Worm (Caenorhabditis elegans) whole organism, early embryonic: ENCODE data around the gene W05B10.4.

Experiments
- B0310.2 ChIP-seq: sonication (generic microtip); optimal IDR thresholded peaks from 2 replicates; lab custom pipeline; 2016; ENCODE audit warnings: mild to moderate bottlenecking, missing genetic modification characterization, missing compliant biosample characterization
- F13C5.2 ChIP-seq: sonication (generic microtip); optimal IDR thresholded peaks from 2 replicates; lab custom pipeline; 2017; ENCODE audit warnings: mild to moderate bottlenecking, missing genetic modification characterization, inconsistent platforms, missing compliant biosample characterization
- aly-1 ChIP-seq: sonication (generic microtip); optimal IDR thresholded peaks from 2 replicates; lab custom pipeline; 2016; ENCODE audit warnings: missing genetic modification characterization, missing compliant biosample characterization
- ama-1 ChIP-seq: fragments of 150-350 bp; optimal IDR thresholded peaks from 2 replicates; lab custom pipeline; 2014
- ceh-13 ChIP-seq: fragments of 200-800 bp; sonication (Bioruptor generic); optimal IDR thresholded peaks from 2 replicates; lab custom pipeline; 2018; ENCODE audit warnings: mild to moderate bottlenecking, missing genetic modification characterization, missing compliant biosample characterization
- ceh-36 ChIP-seq: sonication (generic microtip); optimal IDR thresholded peaks from 2 replicates; lab custom pipeline; 2016; ENCODE audit warnings: missing genetic modification characterization, inconsistent platforms, missing compliant biosample characterization
- ets-7 ChIP-seq: sonication (generic microtip); optimal IDR thresholded peaks from 2 replicates; lab custom pipeline; 2016; ENCODE audit warnings: missing genotype, missing genetic modification characterization, missing compliant biosample characterization
- flt-1 ChIP-seq: fragments of 200-800 bp; sonication (Bioruptor generic); IDR thresholded peaks from 2 replicates; pipeline ENCODE4 v1.3.6; 2022; ENCODE audit warnings: missing genetic modification characterization, missing compliant biosample characterization
- hmbx-1 ChIP-seq: sonication (generic microtip); optimal IDR thresholded peaks from 2 replicates; lab custom pipeline; 2016; ENCODE audit warnings: mild to moderate bottlenecking, missing genetic modification characterization, missing compliant biosample characterization
- hmg-4 ChIP-seq: fragments of 200-800 bp; sonication (Bioruptor generic); optimal IDR thresholded peaks from 2 replicates; lab custom pipeline; 2018; ENCODE audit warnings: mild to moderate bottlenecking, missing genetic modification characterization, missing compliant biosample characterization
- hnd-1 ChIP-seq: sonication (generic microtip); optimal IDR thresholded peaks from 2 replicates; lab custom pipeline; 2016; ENCODE audit warnings: missing genetic modification characterization, missing compliant biosample characterization
- pes-1 ChIP-seq: fragments of 200-800 bp; sonication (Bioruptor generic); IDR thresholded peaks from 2 replicates; pipeline ENCODE4 v1.3.6; 2022; ENCODE audit warnings: missing genetic modification reagents, missing genetic modification characterization, missing compliant biosample characterization
- scrt-1 ChIP-seq: fragments of 200-800 bp; sonication (Bioruptor generic); IDR thresholded peaks from 2 replicates; pipeline ENCODE4 v1.3.6; 2022; ENCODE audit warnings: missing genetic modification characterization, missing compliant biosample characterization
- sea-1 ChIP-seq: fragments of 200-800 bp; sonication (Bioruptor generic); conservative IDR thresholded peaks from 2 replicates; pipeline ENCODE4 v1.3.6; 2022; ENCODE audit warnings: missing genetic modification characterization, missing compliant biosample characterization
- tbx-11 ChIP-seq: fragments of 200-800 bp; sonication (Bioruptor generic); IDR thresholded peaks from 2 replicates; pipeline ENCODE4 v1.3.6; 2022; ENCODE audit warnings: missing genetic modification characterization, missing compliant biosample characterization
- tbx-37 ChIP-seq: fragments of 200-800 bp; sonication (Bioruptor generic); conservative IDR thresholded peaks from 2 replicates; pipeline ENCODE4 v1.3.6; 2022; ENCODE audit warnings: missing genetic modification reagents, missing genetic modification characterization, missing compliant biosample characterization
- tra-4 ChIP-seq: sonication (generic microtip); optimal IDR thresholded peaks from 2 replicates; lab custom pipeline; 2017; ENCODE audit warnings: missing genetic modification characterization, missing compliant biosample characterization

Gene W05B10.4

ce11 chrV:12658142-12658541, 9.9 kb upstream of the W05B10.4 start, which contains the start of gene W05B10.6:
W05B10.6 (minus strand) TSS chrV:12658242.
- TF ChIP-seq ets-7 (tag; lab: Kevin White, UChicago): no peak
- no peak for TF ChIP-seq hmbx-1 (tag; lab: Kevin White, UChicago)
- TF ChIP-seq pes-1 (GFP tag; lab: Robert Waterston, UW): no peak
- TF ChIP-seq ceh-13: no peak
- TF ChIP-seq hnd-1 (tag; lab: Kevin White, UChicago): no peak
- TF ChIP-seq B0310.2 (tag; lab: Kevin White, UChicago): no peak
- no peak for TF ChIP-seq ceh-36 (tag; lab: Kevin White, UChicago)
- TF ChIP-seq tbx-37 (GFP tag; lab: Robert Waterston, UW): no peak
- no peak for TF ChIP-seq flt-1 (GFP tag; lab: Robert Waterston, UW)
- no peak for TF ChIP-seq sea-1 (GFP tag; lab: Robert Waterston, UW)
- TF ChIP-seq scrt-1: no peak
- TF ChIP-seq tra-4 (tag; lab: Kevin White, UChicago): no peak
- TF ChIP-seq F13C5.2 (tag; lab: Kevin White, UChicago): no peak
- no peak for TF ChIP-seq tbx-11 (GFP tag; lab: Robert Waterston, UW)
- TF ChIP-seq hmg-4 (GFP tag; lab: Kevin White, UChicago): no peak

ce11 chrV:12659426-12659825, 8.6 kb upstream of the W05B10.4 start, which contains the start of gene ccch-3:
ccch-3 (minus strand) TSS chrV:12659687.
- TF ChIP-seq ceh-13 (no peak), tbx-11 (GFP tag; lab: Robert Waterston, UW) (no peak), tbx-37 (GFP tag; lab: Robert Waterston, UW) (no peak), ets-7 (tag; lab: Kevin White, UChicago) (no peak), hmbx-1 (tag; lab: Kevin White, UChicago) (no peak)

- TF ChIP-seq pes-1 (GFP tag; lab: Robert Waterston, UW) (no peak), hmbx-1 (tag; lab: Kevin White, UChicago) (no peak), B0310.2 (tag; lab: Kevin White, UChicago) (no peak), hnd-1 (tag; lab: Kevin White, UChicago) (no peak), ets-7 (tag; lab: Kevin White, UChicago) (no peak), tbx-37 (GFP tag; lab: Robert Waterston, UW) (no peak), sea-1 (GFP tag; lab: Robert Waterston, UW) (no peak)
Observed at ce11 chrV:12660280-12660818, 7.7 kb upstream of the W05B10.4 start, which contains the start of gene his-74. his-74 (minus strand) TSS chrV:12660330.

ce11 chrV:12661619-12662018, 6.4 kb upstream of the W05B10.4 start, which contains the start of gene W05B10.3:
W05B10.3 (minus strand) TSS chrV:12661719.
- TF ChIP-seq B0310.2 (tag; lab: Kevin White, UChicago): no peak
- no peak for TF ChIP-seq ama-1
- TF ChIP-seq tbx-37 (GFP tag; lab: Robert Waterston, UW): no peak
- TF ChIP-seq pes-1 (GFP tag; lab: Robert Waterston, UW): no peak
- no peak for TF ChIP-seq aly-1 (tag; lab: Kevin White, UChicago)

- TF ChIP-seq hnd-1 (tag; lab: Kevin White, UChicago) (no peak), scrt-1 (no peak), sea-1 (GFP tag; lab: Robert Waterston, UW) (no peak), flt-1 (GFP tag; lab: Robert Waterston, UW) (no peak), hmg-4 (GFP tag; lab: Kevin White, UChicago) (no peak), ceh-36 (tag; lab: Kevin White, UChicago) (no peak), B0310.2 (tag; lab: Kevin White, UChicago) (no peak), ceh-13 (no peak), tbx-11 (GFP tag; lab: Robert Waterston, UW) (no peak), ets-7 (tag; lab: Kevin White, UChicago) (no peak), ama-1 (no peak), tra-4 (tag; lab: Kevin White, UChicago) (no peak), pes-1 (GFP tag; lab: Robert Waterston, UW) (no peak), F13C5.2 (tag; lab: Kevin White, UChicago) (no peak), tbx-37 (GFP tag; lab: Robert Waterston, UW) (no peak), hmbx-1 (tag; lab: Kevin White, UChicago) (no peak), aly-1 (tag; lab: Kevin White, UChicago) (no peak)
Observed at ce11 chrV:12663386-12663785, 4.6 kb upstream of the W05B10.4 start.

- TF ChIP-seq B0310.2 (tag; lab: Kevin White, UChicago) (no peak), ceh-36 (tag; lab: Kevin White, UChicago) (no peak), ama-1 (no peak), tbx-11 (GFP tag; lab: Robert Waterston, UW) (no peak), F13C5.2 (tag; lab: Kevin White, UChicago) (no peak), aly-1 (tag; lab: Kevin White, UChicago) (no peak), hmbx-1 (tag; lab: Kevin White, UChicago) (no peak), ets-7 (tag; lab: Kevin White, UChicago) (no peak), ceh-13 (no peak), tbx-37 (GFP tag; lab: Robert Waterston, UW) (no peak), hmg-4 (GFP tag; lab: Kevin White, UChicago) (no peak), tra-4 (tag; lab: Kevin White, UChicago) (no peak)
Observed at ce11 chrV:12667397-12667796, 629 bp upstream of the W05B10.4 start.

ce11 chrV:12670607-12671006, 2.6 kb downstream of the W05B10.4 start, which contains the start of gene srx-116:
srx-116 (plus strand) TSS chrV:12670907.
- TF ChIP-seq tra-4 (tag; lab: Kevin White, UChicago) (no peak), ama-1 (no peak), tbx-11 (GFP tag; lab: Robert Waterston, UW) (no peak), pes-1 (GFP tag; lab: Robert Waterston, UW) (no peak), scrt-1 (no peak), ets-7 (tag; lab: Kevin White, UChicago) (no peak), ceh-13 (no peak), tbx-37 (GFP tag; lab: Robert Waterston, UW) (no peak), ceh-36 (tag; lab: Kevin White, UChicago) (no peak), hmbx-1 (tag; lab: Kevin White, UChicago) (no peak), B0310.2 (tag; lab: Kevin White, UChicago) (no peak), hmg-4 (GFP tag; lab: Kevin White, UChicago) (no peak), aly-1 (tag; lab: Kevin White, UChicago) (no peak), hnd-1 (tag; lab: Kevin White, UChicago) (no peak), F13C5.2 (tag; lab: Kevin White, UChicago) (no peak), flt-1 (GFP tag; lab: Robert Waterston, UW) (no peak)
